Fruit fly (Drosophila melanogaster): Measurements from ENCODE around the gene Rpt4.

The Rpt4 gene

DNA sequence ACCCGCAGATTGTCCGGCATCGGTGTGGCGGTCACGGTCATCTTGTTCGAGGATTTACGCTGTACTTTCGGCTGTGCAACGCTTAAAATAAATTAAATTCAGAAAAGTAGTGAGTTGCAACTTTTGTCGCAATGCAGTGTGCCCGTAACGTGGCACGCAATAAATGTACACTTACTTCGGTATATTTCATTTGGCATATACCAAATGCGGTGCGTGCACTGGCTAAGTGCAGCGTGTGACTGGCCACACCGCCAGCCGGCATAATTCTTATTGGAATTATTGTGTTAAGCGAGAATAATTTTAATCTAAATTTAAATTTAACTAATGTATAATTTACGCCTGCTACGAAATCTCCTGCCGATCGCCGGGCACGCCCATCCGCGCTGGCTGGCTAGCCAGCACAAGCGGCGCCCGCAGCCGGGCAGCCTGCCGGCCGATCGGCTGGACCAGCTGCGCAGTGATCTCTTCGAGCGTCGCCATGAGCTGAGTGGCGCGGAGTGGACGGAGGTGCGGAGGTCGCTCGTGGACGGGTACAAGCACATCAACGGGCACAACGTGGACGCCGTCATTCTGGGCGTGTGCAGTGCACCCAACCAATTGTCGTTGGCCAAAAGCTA lies at the start of gene Rpt4, which contains the start of gene mldr:
Rpt4 (minus strand) TSS at position 163 of the 617 bp plus-strand sequence.
mldr (plus strand) TSS at position 221 of the 617 bp plus-strand sequence.
- TF ChIP-seq dsx (GFP tag; optimal IDR thresholded peaks at IDR 0.05; ENCODE audit: poor library complexity, severe bottlenecking) (peak; percentile 56), CG16779 (tag; optimal IDR thresholded peaks at IDR 0.05) (no peak), net (GFP tag; optimal IDR thresholded peaks at IDR 0.05) (no peak), salr (GFP tag; optimal IDR thresholded peaks at IDR 0.05) (no peak), Sox102F (GFP tag; optimal IDR thresholded peaks at IDR 0.05) (no peak), Met (GFP tag; optimal IDR thresholded peaks at IDR 0.05) (no peak), Sox14 (GFP tag; optimal IDR thresholded peaks at IDR 0.05) (peak; percentile 5)

DNA sequence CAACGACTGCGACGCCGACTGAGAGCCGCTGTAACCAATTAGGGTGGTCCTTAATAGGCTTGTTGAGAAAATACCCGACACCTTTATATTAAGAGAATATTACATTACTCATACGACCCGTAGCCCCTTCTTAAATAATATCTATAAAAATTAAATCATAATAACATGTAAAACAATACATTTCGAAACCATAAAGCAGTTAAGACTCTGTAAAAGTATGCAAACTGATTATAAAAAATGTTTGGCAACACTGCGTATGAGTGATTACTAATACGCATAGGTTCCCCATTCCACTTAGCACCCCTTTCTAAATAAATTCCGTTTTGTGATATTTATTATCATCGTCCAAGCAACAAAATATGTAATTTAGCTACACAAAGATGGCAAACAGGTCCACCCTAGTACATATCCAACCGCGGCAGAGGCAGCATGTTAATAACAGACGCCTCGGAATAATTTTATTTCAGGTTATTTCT lies 49.6 kb upstream of the Rpt4 start:
- TF ChIP-seq fd59A (GFP tag; optimal IDR thresholded peaks at IDR 0.05) (peak; percentile 82), Eip78C (GFP tag) (peak; percentile 96), Hr38 (GFP tag; optimal IDR thresholded peaks at IDR 0.05) (no peak), CG6163 (GFP tag; IDR thresholded peaks at IDR 0.05) (peak; percentile 59), CG6808 (GFP tag; optimal IDR thresholded peaks at IDR 0.05) (peak; percentile 93), dac (GFP tag; optimal IDR thresholded peaks at IDR 0.05) (peak; percentile 89), Gug (GFP tag; IDR thresholded peaks at IDR 0.05) (peak; percentile 62), CG6792 (GFP tag; optimal IDR thresholded peaks at IDR 0.05) (peak; percentile 81), fd85E (GFP tag; optimal IDR thresholded peaks at IDR 0.05) (peak; percentile 53), CG6854 (GFP tag; optimal IDR thresholded peaks at IDR 0.05) (peak; percentile 82), CG15336 (GFP tag; IDR thresholded peaks at IDR 0.05) (peak; percentile 86), CG4318 (GFP tag; optimal IDR thresholded peaks at IDR 0.05) (peak; percentile 90), ss (GFP tag; optimal IDR thresholded peaks at IDR 0.05) (peak; percentile 81 to 90), CG10669 (GFP tag; optimal IDR thresholded peaks at IDR 0.05) (peak; percentile 84), spab (GFP tag; optimal IDR thresholded peaks at IDR 0.05) (peak; percentile 83), salr (GFP tag; optimal IDR thresholded peaks at IDR 0.05) (peak; percentile 66 to 86), svp (GFP tag) (peak; percentile 92), Hr4 (GFP tag; optimal IDR thresholded peaks at IDR 0.05) (peak; percentile 73), Lpt (GFP tag; optimal IDR thresholded peaks at IDR 0.05) (peak; percentile 65), topi (GFP tag; optimal IDR thresholded peaks at IDR 0.05) (peak; percentile 86), fkh (GFP tag; optimal IDR thresholded peaks at IDR 0.05) (peak; percentile 50), Ets21C (GFP tag; optimal IDR thresholded peaks at IDR 0.05) (peak; percentile 64), CG16779 (tag; optimal IDR thresholded peaks at IDR 0.05) (peak; percentile 87), CG11902 (GFP tag; optimal IDR thresholded peaks at IDR 0.05) (peak; percentile 66), Hr39 (GFP tag; optimal IDR thresholded peaks at IDR 0.05) (peak; percentile 73), OdsH (GFP tag; optimal IDR thresholded peaks at IDR 0.05) (peak; percentile 87), cyc (GFP tag; optimal IDR thresholded peaks at IDR 0.05) (peak; percentile 76), acj6 (GFP tag; optimal IDR thresholded peaks at IDR 0.05) (peak; percentile 85), CG3032 (tag; optimal IDR thresholded peaks at IDR 0.05) (peak; percentile 84), Eip93F (GFP tag; optimal IDR thresholded peaks at IDR 0.05) (peak; percentile 61), CG11762 (GFP tag; optimal IDR thresholded peaks at IDR 0.05; ENCODE audit: insufficient read depth) (peak; percentile 74), Eip75B (GFP tag; optimal IDR thresholded peaks at IDR 0.05) (peak; percentile 78), Blimp-1 (GFP tag; optimal IDR thresholded peaks at IDR 0.05) (peak; percentile 56), eg (GFP tag; IDR thresholded peaks at IDR 0.05) (peak; percentile 65; the same call in 2 of the 3 replicates), lz (GFP tag; optimal IDR thresholded peaks at IDR 0.05) (peak; percentile 88), CG10631 (GFP tag; optimal IDR thresholded peaks at IDR 0.05) (peak; percentile 83), Sox14 (GFP tag; optimal IDR thresholded peaks at IDR 0.05) (peak; percentile 81), CG11294 (GFP tag; IDR thresholded peaks at IDR 0.05) (peak; percentile 60), Sox15 (GFP tag; optimal IDR thresholded peaks at IDR 0.05) (peak; percentile 75), CG9139 (GFP tag; optimal IDR thresholded peaks at IDR 0.05) (peak; percentile 66), CG31627 (GFP tag; optimal IDR thresholded peaks at IDR 0.05) (peak; percentile 75), CG6276 (GFP tag; optimal IDR thresholded peaks at IDR 0.05) (peak; percentile 93), CG1621 (tag; optimal IDR thresholded peaks at IDR 0.05) (peak; percentile 69), CG3919 (GFP tag; optimal IDR thresholded peaks at IDR 0.05) (peak; percentile 85)

All from whole organism, prepupa.